Worm (Caenorhabditis elegans) whole organism, mixed stage, embryonic: Measurements from ENCODE around the gene F02D8.1.

Experiments
- snpc-4 ChIP-seq: fragments of 150-350 bp; optimal IDR thresholded peaks from 2 replicates; lab custom pipeline; 2014; ENCODE audit warnings: missing biosample characterization, missing genetic modification characterization
- unc-62 ChIP-seq: fragments of 150-350 bp; optimal IDR thresholded peaks from 2 replicates; lab custom pipeline; 2014; ENCODE audit warnings: missing biosample characterization, missing genetic modification reagents, missing genetic modification characterization

ce11 chrV:14992627-14993117, 14.2 kb upstream of the F02D8.1 start, which contains the start of gene T01C3.3:
- TF ChIP-seq snpc-4 (tag; lab: Kevin White, UChicago) = no peak
- no peak for TF ChIP-seq unc-62 (GFP tag; lab: Kevin White, UChicago)
